Worm (Caenorhabditis elegans): ENCODE measurements around the gene unc-24.

Gene unc-24

ce11 chrIV:7979588-7979987, at the start of gene unc-24:
Gene unc-24, plus strand, starts transcription at chrIV:7979870.
- TF ChIP-seq odd-2 (tag; optimal IDR thresholded peaks at IDR 0.05) = no peak
- no peak for TF ChIP-seq elt-2 (tag; optimal IDR thresholded peaks at IDR 0.05)
- no peak for TF ChIP-seq hlh-15 (tag; optimal IDR thresholded peaks at IDR 0.05)
- TF ChIP-seq nfya-1 (tag; optimal IDR thresholded peaks at IDR 0.05) = peak; percentile 64
- peak; percentile 56 for TF ChIP-seq ceh-48 (tag; optimal IDR thresholded peaks at IDR 0.05)
- no peak for TF ChIP-seq T23F11.4 (GFP tag; optimal IDR thresholded peaks at IDR 0.05)
- TF ChIP-seq unc-42 (tag; optimal IDR thresholded peaks at IDR 0.05) = peak; percentile 95
- no peak for TF ChIP-seq K02D7.2 (tag; optimal IDR thresholded peaks at IDR 0.05)
- TF ChIP-seq hlh-30 (tag; optimal IDR thresholded peaks at IDR 0.05; ENCODE audit: insufficient read depth) = no peak

ce11 chrIV:7931873-7932272, 47.8 kb upstream of the unc-24 start:
- TF ChIP-seq pax-1 (tag; optimal IDR thresholded peaks at IDR 0.05) (no peak), eyg-1 (tag; optimal IDR thresholded peaks at IDR 0.05) (no peak), hlh-8 (tag; optimal IDR thresholded peaks at IDR 0.05) (no peak), elt-4 (tag; optimal IDR thresholded peaks at IDR 0.05) (no peak), ceh-19 (GFP tag; optimal IDR thresholded peaks at IDR 0.05) (no peak), elt-2 (tag; optimal IDR thresholded peaks at IDR 0.05) (no peak), ceh-48 (tag; optimal IDR thresholded peaks at IDR 0.05) (no peak), C08G9.2 (tag; optimal IDR thresholded peaks at IDR 0.05) (no peak), hlh-13 (GFP tag; optimal IDR thresholded peaks at IDR 0.05) (no peak), pha-2 (tag; optimal IDR thresholded peaks at IDR 0.05) (no peak), K09A11.1 (tag; optimal IDR thresholded peaks at IDR 0.05; ENCODE audit: insufficient read depth) (no peak), ceh-9 (tag; optimal IDR thresholded peaks at IDR 0.05) (no peak), tbx-2 (tag; optimal IDR thresholded peaks at IDR 0.05) (no peak), F13H6.1 (tag; optimal IDR thresholded peaks at IDR 0.05) (no peak), hlh-30 (tag; optimal IDR thresholded peaks at IDR 0.05; ENCODE audit: insufficient read depth) (no peak), hlh-15 (tag; optimal IDR thresholded peaks at IDR 0.05) (no peak), ceh-34 (tag; optimal IDR thresholded peaks at IDR 0.05) (no peak), Y22D7AL.16 (tag; optimal IDR thresholded peaks at IDR 0.05) (no peak)

ce11 chrIV:7933733-7934132, 45.9 kb upstream of the unc-24 start, which contains the start of gene bbs-2:
Gene bbs-2, plus strand, starts transcription at chrIV:7934033.
- TF ChIP-seq sox-4 (tag; optimal IDR thresholded peaks at IDR 0.05) = no peak
- no peak for TF ChIP-seq ahr-1 (tag; optimal IDR thresholded peaks at IDR 0.05)
- no peak for TF ChIP-seq mec-3 (tag; optimal IDR thresholded peaks at IDR 0.05; ENCODE audit: borderline replicate concordance)
- TF ChIP-seq dve-1 (tag; optimal IDR thresholded peaks at IDR 0.05) = no peak

ce11 chrIV:7938834-7939233, 40.8 kb upstream of the unc-24 start, which contains the start of gene F20D12.7:
Gene F20D12.7, minus strand, starts transcription at chrIV:7938934.
- TF ChIP-seq ceh-48 (tag; optimal IDR thresholded peaks at IDR 0.05) = no peak
- no peak for TF ChIP-seq pha-4 (tag; optimal IDR thresholded peaks at IDR 0.05)
- TF ChIP-seq hlh-15 (tag; optimal IDR thresholded peaks at IDR 0.05) = no peak
- no peak for TF ChIP-seq hlh-13 (GFP tag; optimal IDR thresholded peaks at IDR 0.05)
- TF ChIP-seq fkh-10 (GFP tag; optimal IDR thresholded peaks at IDR 0.05) = no peak
- no peak for TF ChIP-seq ets-4 (tag; optimal IDR thresholded peaks at IDR 0.05)
- TF ChIP-seq ceh-24 (tag; optimal IDR thresholded peaks at IDR 0.05) = no peak
- no peak for TF ChIP-seq K02D7.2 (tag; optimal IDR thresholded peaks at IDR 0.05)
- TF ChIP-seq ceh-18 (tag; optimal IDR thresholded peaks at IDR 0.05) = no peak
- no peak for TF ChIP-seq unc-42 (tag; optimal IDR thresholded peaks at IDR 0.05)
- no peak for TF ChIP-seq pat-9 (tag; optimal IDR thresholded peaks at IDR 0.05)
- no peak for TF ChIP-seq F13H6.1 (tag; optimal IDR thresholded peaks at IDR 0.05)

- TF ChIP-seq Y22D7AL.16 (tag; optimal IDR thresholded peaks at IDR 0.05) (no peak), dve-1 (tag; optimal IDR thresholded peaks at IDR 0.05) (no peak), zip-5 (tag; optimal IDR thresholded peaks at IDR 0.05) (no peak), hlh-8 (tag; optimal IDR thresholded peaks at IDR 0.05) (no peak), sox-4 (tag; optimal IDR thresholded peaks at IDR 0.05) (no peak), ref-2 (tag; optimal IDR thresholded peaks at IDR 0.05) (no peak), T23F11.4 (GFP tag; optimal IDR thresholded peaks at IDR 0.05) (no peak)
Observed at ce11 chrIV:7940919-7941318, 38.8 kb upstream of the unc-24 start, which contains the start of gene exc-9. Gene exc-9, minus strand, starts transcription at chrIV:7941019.
